3 fruit fly cellular contexts compared by ENCODE assay signal in genomic region chr3L:18102161-18102565, dm6.
TF ChIP-seq lines count a peak whose summit lies in the region.

No protein-coding gene starts in this region.

- no peak for TF ChIP-seq CTCF in whole organism, embryonic (GFP tag; optimal IDR thresholded peaks at IDR 0.05; lab: Kevin White, UChicago)

TF ChIP-seq in whole organism, embryonic, 481 proteins besides CTCF, POLR2A, EP300 and RAD21 (continues in another document):
- TF ChIP-seq Oli (tag; optimal IDR thresholded peaks at IDR 0.05; lab: Kevin White, UChicago) (peak; percentile 34), vnd (GFP tag; IDR thresholded peaks at IDR 0.05; lab: Robert Waterston, UW; ENCODE audit: partially characterized antibody) (no peak), Kr (GFP tag; optimal IDR thresholded peaks at IDR 0.05; lab: Kevin White, UChicago) (no peak), ATbp (GFP tag; optimal IDR thresholded peaks at IDR 0.05; lab: Kevin White, UChicago) (peak; percentile 53), gsb-n (tag; optimal IDR thresholded peaks at IDR 0.05; lab: Kevin White, UChicago) (peak; percentile 80), CG5180 (GFP tag; optimal IDR thresholded peaks at IDR 0.05; lab: Kevin White, UChicago) (no peak), CG4707 (GFP tag; optimal IDR thresholded peaks at IDR 0.05; lab: Kevin White, UChicago) (no peak), CG2712 (tag; optimal IDR thresholded peaks at IDR 0.05; lab: Kevin White, UChicago) (peak; percentile 81), gce (GFP tag; IDR thresholded peaks at IDR 0.05; lab: Robert Waterston, UW) (no peak), CG12219 (GFP tag; optimal IDR thresholded peaks at IDR 0.05; lab: Kevin White, UChicago) (no peak), dmrt11E (tag; optimal IDR thresholded peaks at IDR 0.05; lab: Kevin White, UChicago) (peak; percentile 64), CG12942 (GFP tag; optimal IDR thresholded peaks at IDR 0.05; lab: Kevin White, UChicago) (no peak), hb (GFP tag; IDR thresholded peaks at IDR 0.05; lab: Robert Waterston, UW; ENCODE audit: partially characterized antibody) (no peak), CG15601 (tag; optimal IDR thresholded peaks at IDR 0.05; lab: Kevin White, UChicago) (peak; percentile 73), Nf-YB (GFP tag; optimal IDR thresholded peaks at IDR 0.05; lab: Kevin White, UChicago) (peak; percentile 10), CG30403 (GFP tag; optimal IDR thresholded peaks at IDR 0.05; lab: Kevin White, UChicago) (peak; percentile 1), hbn (GFP tag; IDR thresholded peaks at IDR 0.05; lab: Robert Waterston, UW; ENCODE audit: partially characterized antibody) (no peak), CG7839 (tag; optimal IDR thresholded peaks at IDR 0.05; lab: Kevin White, UChicago) (peak; percentile 61), CG7987 (GFP tag; optimal IDR thresholded peaks at IDR 0.05; lab: Kevin White, UChicago) (no peak), slp2 (GFP tag; optimal IDR thresholded peaks at IDR 0.05; lab: Kevin White, UChicago) (no peak), CG3838 (GFP tag; optimal IDR thresholded peaks at IDR 0.05; lab: Kevin White, UChicago) (no peak), mam (GFP tag; optimal IDR thresholded peaks at IDR 0.05; lab: Kevin White, UChicago) (no peak), CG12391 (tag; optimal IDR thresholded peaks at IDR 0.05; lab: Kevin White, UChicago) (peak; percentile 56), CG13424 (tag; optimal IDR thresholded peaks at IDR 0.05; lab: Kevin White, UChicago) (peak; percentile 64), zfh2 (GFP tag; optimal IDR thresholded peaks at IDR 0.05; lab: Kevin White, UChicago) (no peak), gfzf (GFP tag; optimal IDR thresholded peaks at IDR 0.05; lab: Kevin White, UChicago) (no peak), pros (GFP tag; optimal IDR thresholded peaks at IDR 0.05; lab: Kevin White, UChicago) (no peak), gem (tag; optimal IDR thresholded peaks at IDR 0.05; lab: Kevin White, UChicago) (peak; percentile 77), pnt (GFP tag; optimal IDR thresholded peaks at IDR 0.05; lab: Kevin White, UChicago) (no peak), unpg (GFP tag; optimal IDR thresholded peaks at IDR 0.05; lab: Kevin White, UChicago) (peak; percentile 47), Hmx (GFP tag; optimal IDR thresholded peaks at IDR 0.05; lab: Kevin White, UChicago) (no peak)

TF ChIP-seq in whole organism, prepupa, 60 proteins besides CTCF, POLR2A, EP300 and RAD21:
- TF ChIP-seq esn (GFP tag; optimal IDR thresholded peaks at IDR 0.05; lab: Kevin White, UChicago) (peak; percentile 23), Sox102F (GFP tag; optimal IDR thresholded peaks at IDR 0.05; lab: Kevin White, UChicago) (peak; percentile 11), Blimp-1 (GFP tag; optimal IDR thresholded peaks at IDR 0.05; lab: Kevin White, UChicago) (peak; percentile 71), acj6 (GFP tag; optimal IDR thresholded peaks at IDR 0.05; lab: Kevin White, UChicago) (no peak), Ets21C (GFP tag; optimal IDR thresholded peaks at IDR 0.05; lab: Kevin White, UChicago) (no peak), CG3032 (tag; optimal IDR thresholded peaks at IDR 0.05; lab: Kevin White, UChicago) (no peak), CG8119 (GFP tag; IDR thresholded peaks at IDR 0.05; lab: Robert Waterston, UW) (0 out of 3 replicates have a peak, but pooled peaks have one; percentile 22), dsx (GFP tag; optimal IDR thresholded peaks at IDR 0.05; lab: Kevin White, UChicago; ENCODE audit: poor library complexity, severe bottlenecking) (no peak), Eip93F (GFP tag; optimal IDR thresholded peaks at IDR 0.05; lab: Kevin White, UChicago) (no peak), fkh (GFP tag; optimal IDR thresholded peaks at IDR 0.05; lab: Kevin White, UChicago) (no peak), CG11902 (GFP tag; optimal IDR thresholded peaks at IDR 0.05; lab: Kevin White, UChicago) (no peak), Sox14 (GFP tag; optimal IDR thresholded peaks at IDR 0.05; lab: Kevin White, UChicago) (no peak), Eip78C (GFP tag; lab: Kevin White, UChicago) (peak; percentile 33), CG6854 (GFP tag; optimal IDR thresholded peaks at IDR 0.05; lab: Kevin White, UChicago) (no peak), CG6276 (GFP tag; optimal IDR thresholded peaks at IDR 0.05; lab: Kevin White, UChicago) (no peak), CG9139 (GFP tag; optimal IDR thresholded peaks at IDR 0.05; lab: Kevin White, UChicago) (no peak), CG15336 (GFP tag; IDR thresholded peaks at IDR 0.05; lab: Robert Waterston, UW) (peak; percentile 36; the same call in 1 of the 2 replicates), CG8632 (GFP tag; optimal IDR thresholded peaks at IDR 0.05; lab: Kevin White, UChicago) (peak; percentile 7), Met (GFP tag; optimal IDR thresholded peaks at IDR 0.05; lab: Kevin White, UChicago) (peak; percentile 31), OdsH (GFP tag; optimal IDR thresholded peaks at IDR 0.05; lab: Kevin White, UChicago) (peak; percentile 7)

TF ChIP-seq in whole organism, pupa, 21 proteins besides CTCF, POLR2A, EP300 and RAD21:
- TF ChIP-seq Snoo (tag; optimal IDR thresholded peaks at IDR 0.05; lab: Kevin White, UChicago) (peak; percentile 7), CG12605 (GFP tag; IDR thresholded peaks at IDR 0.05; lab: Robert Waterston, UW) (no peak)
TF ChIP-seq in whole organism, pupa: peak in this region for 1.

Comparison
In these comparisons a context has a peak if more than half of its experiments do, and no peak if none do; other contexts are left out.
1. Of the 7 proteins assayed by ChIP-seq in both whole organism, embryonic and whole organism, prepupa: peak only in whole organism, embryonic: none; only in whole organism, prepupa: none; in both: Blimp-1 and Sox102F; in neither: 5.